Worm (Caenorhabditis elegans): ENCODE data around the gene srh-40.

DNA sequence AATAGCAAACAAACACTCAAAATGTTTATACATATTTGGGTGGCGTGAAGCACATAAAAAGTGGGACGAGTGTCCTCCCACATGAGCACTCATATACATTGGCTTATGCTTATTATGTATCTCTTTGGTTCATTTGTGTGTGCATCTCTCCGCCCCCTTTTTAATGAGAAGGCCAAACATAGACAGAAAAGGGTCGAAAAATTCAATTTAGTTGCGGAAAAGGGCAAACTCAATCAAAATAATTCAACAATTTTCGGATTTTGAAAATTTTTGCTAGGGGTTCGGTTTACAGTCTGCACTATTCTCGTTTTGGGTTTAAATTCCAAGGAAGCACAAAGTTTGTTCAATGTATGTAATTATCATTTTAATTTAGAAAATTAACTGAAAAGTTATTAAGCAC lies 36.9 kb downstream of the srh-40 start:
- no peak for TF ChIP-seq nhr-25 (tag; optimal IDR thresholded peaks at IDR 0.05)
- no peak for TF ChIP-seq nhr-11 (tag; optimal IDR thresholded peaks at IDR 0.05)
- TF ChIP-seq nhr-237 (tag; optimal IDR thresholded peaks at IDR 0.05): no peak
- TF ChIP-seq pha-4 (tag; optimal IDR thresholded peaks at IDR 0.05): no peak
- TF ChIP-seq tbx-2 (tag; optimal IDR thresholded peaks at IDR 0.05): no peak
- TF ChIP-seq ceh-82 (tag; optimal IDR thresholded peaks at IDR 0.05): no peak
- TF ChIP-seq lin-39 (tag; optimal IDR thresholded peaks at IDR 0.05): no peak
- TF ChIP-seq snpc-4 (tag; optimal IDR thresholded peaks at IDR 0.05): no peak
- TF ChIP-seq skn-1 (tag; optimal IDR thresholded peaks at IDR 0.05): no peak

All from whole organism, L3 larva.